Worm (Caenorhabditis elegans) whole organism, early embryonic: ENCODE data around the gene Y39F10A.1.
"Not testable (repeated sequence)": the region's sequence is repeated elsewhere in the genome, so short reads cannot be mapped to it uniquely, and the experiment has no call there.

Source experiments
- B0310.2 ChIP-seq: sonication (generic microtip); optimal IDR thresholded peaks from 2 replicates; lab custom pipeline; 2016; ENCODE audit warnings: mild to moderate bottlenecking, missing genetic modification characterization, missing compliant biosample characterization
- F13C5.2 ChIP-seq: sonication (generic microtip); optimal IDR thresholded peaks from 2 replicates; lab custom pipeline; 2017; ENCODE audit warnings: mild to moderate bottlenecking, missing genetic modification characterization, inconsistent platforms, missing compliant biosample characterization
- ama-1 ChIP-seq: fragments of 150-350 bp; optimal IDR thresholded peaks from 2 replicates; lab custom pipeline; 2014
- ceh-13 ChIP-seq: fragments of 200-800 bp; sonication (Bioruptor generic); optimal IDR thresholded peaks from 2 replicates; lab custom pipeline; 2018; ENCODE audit warnings: mild to moderate bottlenecking, missing genetic modification characterization, missing compliant biosample characterization
- ceh-36 ChIP-seq: sonication (generic microtip); optimal IDR thresholded peaks from 2 replicates; lab custom pipeline; 2016; ENCODE audit warnings: missing genetic modification characterization, inconsistent platforms, missing compliant biosample characterization
- ets-7 ChIP-seq: sonication (generic microtip); optimal IDR thresholded peaks from 2 replicates; lab custom pipeline; 2016; ENCODE audit warnings: missing genotype, missing genetic modification characterization, missing compliant biosample characterization
- hmbx-1 ChIP-seq: sonication (generic microtip); optimal IDR thresholded peaks from 2 replicates; lab custom pipeline; 2016; ENCODE audit warnings: mild to moderate bottlenecking, missing genetic modification characterization, missing compliant biosample characterization
- hnd-1 ChIP-seq: sonication (generic microtip); optimal IDR thresholded peaks from 2 replicates; lab custom pipeline; 2016; ENCODE audit warnings: missing genetic modification characterization, missing compliant biosample characterization
- pes-1 ChIP-seq: fragments of 200-800 bp; sonication (Bioruptor generic); IDR thresholded peaks from 2 replicates; pipeline ENCODE4 v1.3.6; 2022; ENCODE audit warnings: missing genetic modification reagents, missing genetic modification characterization, missing compliant biosample characterization
- sea-1 ChIP-seq: fragments of 200-800 bp; sonication (Bioruptor generic); conservative IDR thresholded peaks from 2 replicates; pipeline ENCODE4 v1.3.6; 2022; ENCODE audit warnings: missing genetic modification characterization, missing compliant biosample characterization
- tbx-11 ChIP-seq: fragments of 200-800 bp; sonication (Bioruptor generic); IDR thresholded peaks from 2 replicates; pipeline ENCODE4 v1.3.6; 2022; ENCODE audit warnings: missing genetic modification characterization, missing compliant biosample characterization
- tbx-37 ChIP-seq: fragments of 200-800 bp; sonication (Bioruptor generic); conservative IDR thresholded peaks from 2 replicates; pipeline ENCODE4 v1.3.6; 2022; ENCODE audit warnings: missing genetic modification reagents, missing genetic modification characterization, missing compliant biosample characterization
- tra-4 ChIP-seq: sonication (generic microtip); optimal IDR thresholded peaks from 2 replicates; lab custom pipeline; 2017; ENCODE audit warnings: missing genetic modification characterization, missing compliant biosample characterization

DNA sequence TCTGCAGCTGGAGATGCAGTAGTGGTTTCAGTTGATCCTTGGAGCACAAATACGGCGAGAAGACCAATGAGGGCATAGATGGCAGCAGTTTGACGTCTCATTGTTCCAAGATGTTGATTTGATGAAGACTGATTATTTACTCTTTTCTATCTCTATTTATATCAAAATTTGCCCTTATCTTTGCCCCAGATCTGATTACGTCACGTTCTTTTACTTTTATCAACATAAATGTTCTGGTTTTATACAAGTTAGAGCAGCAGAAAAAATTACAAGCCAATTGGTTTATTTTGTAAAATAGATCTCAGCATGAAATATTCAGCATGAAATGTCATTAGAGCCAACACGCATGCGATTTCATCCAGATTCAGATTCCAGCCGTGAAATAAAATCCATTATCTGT, 47.6 kb downstream of the Y39F10A.1 start, which contains the start of gene msrp-4:
- TF ChIP-seq B0310.2 (tag; lab: Kevin White, UChicago); ceh-13; tbx-11; ets-7 (tag; lab: Kevin White, UChicago); hmbx-1 (tag; lab: Kevin White, UChicago); ceh-36 (tag; lab: Kevin White, UChicago); tbx-37 (GFP tag; lab: Robert Waterston, UW); ama-1 (lab: Kevin White, UChicago); sea-1 (GFP tag; lab: Robert Waterston, UW); tra-4 (tag; lab: Kevin White, UChicago); hnd-1 (tag; lab: Kevin White, UChicago); F13C5.2 (tag; lab: Kevin White, UChicago); pes-1 (GFP tag; lab: Robert Waterston, UW): not testable (repeated sequence)
